Fruit fly (Drosophila melanogaster) whole organism, embryonic: Measurements from ENCODE around the gene CG2685.

ENCODE experiments used
- Aef1 ChIP-seq: fragments of 200-800 bp; sonication (Bioruptor generic); IDR thresholded peaks from 3 replicates; pipeline ENCODE4 v1.3.6; 2022; ENCODE audit warnings: missing biosample characterization, missing genetic modification characterization
- Atf6 ChIP-seq: fragments of 200-800 bp; sonication (Bioruptor generic); IDR thresholded peaks from 2 replicates; pipeline ENCODE4 v1.3.6; 2022; ENCODE audit warnings: missing biosample characterization, missing genetic modification characterization
- CG10979 ChIP-seq: fragments of 200-800 bp; sonication (Bioruptor generic); optimal IDR thresholded peaks from 2 replicates; lab custom pipeline; 2018; ENCODE audit warnings: missing biosample characterization, mild to moderate bottlenecking, missing genetic modification characterization, moderate library complexity
- CG11456 ChIP-seq: fragments of 200-800 bp; sonication (Bioruptor generic); IDR thresholded peaks from 3 replicates; pipeline ENCODE4 v1.3.6; 2022; ENCODE audit warnings: missing biosample characterization, missing genetic modification characterization
- CG11696 ChIP-seq: fragments of 200-800 bp; sonication (Bioruptor generic); IDR thresholded peaks from 2 replicates; pipeline ENCODE4 v1.3.6; 2022; ENCODE audit warnings: missing biosample characterization, missing genetic modification characterization
- CG14441 ChIP-seq: fragments of 200-800 bp; sonication (Bioruptor generic); IDR thresholded peaks from 2 replicates; pipeline ENCODE4 v1.3.6; 2022; ENCODE audit warnings: missing biosample characterization, missing genetic modification characterization
- CG14667 ChIP-seq: fragments of 200-800 bp; sonication (Bioruptor generic); IDR thresholded peaks from 2 replicates; pipeline ENCODE4 v1.3.6; 2022; ENCODE audit warnings: missing biosample characterization, missing genetic modification characterization
- CG15696 ChIP-seq: fragments of 200-800 bp; sonication (Bioruptor generic); optimal IDR thresholded peaks from 2 replicates; lab custom pipeline; 2019; ENCODE audit warnings: missing biosample characterization, mild to moderate bottlenecking, missing genetic modification characterization, moderate library complexity
- CG1603 ChIP-seq: fragments of 200-800 bp; sonication (Bioruptor generic); optimal IDR thresholded peaks from 2 replicates; lab custom pipeline; 2019; ENCODE audit warnings: missing biosample characterization, mild to moderate bottlenecking, missing genetic modification characterization, moderate library complexity
- CG16779 ChIP-seq: fragments of 200-800 bp; sonication (Bioruptor generic); IDR thresholded peaks from 2 replicates; pipeline ENCODE4 v1.3.6; 2022; ENCODE audit warnings: missing biosample characterization, missing genetic modification characterization
- CG17328 ChIP-seq: fragments of 200-800 bp; sonication (Bioruptor generic); IDR thresholded peaks from 2 replicates; pipeline ENCODE4 v1.3.6; 2022; ENCODE audit warnings: missing biosample characterization, missing genetic modification characterization
- CG17912 ChIP-seq: fragments of 200-800 bp; sonication (Bioruptor generic); optimal IDR thresholded peaks from 2 replicates; lab custom pipeline; 2018; ENCODE audit warnings: missing biosample characterization, mild to moderate bottlenecking, missing genetic modification characterization
- CG32772 ChIP-seq: fragments of 200-800 bp; sonication (Bioruptor generic); IDR thresholded peaks from 2 replicates; pipeline ENCODE4 v1.3.6; 2022; ENCODE audit warnings: missing biosample characterization, missing genetic modification characterization
- CG6791 ChIP-seq: fragments of 200-800 bp; sonication (Bioruptor generic); IDR thresholded peaks from 3 replicates; pipeline ENCODE4 v1.3.6; 2022; ENCODE audit warnings: missing biosample characterization, missing genetic modification characterization; ENCODE audit not compliant: partially characterized antibody
- CG9215 ChIP-seq: fragments of 200-800 bp; sonication (Bioruptor generic); IDR thresholded peaks from 2 replicates; pipeline ENCODE4 v1.3.6; 2022; ENCODE audit warnings: missing biosample characterization, missing genetic modification characterization
- Dbx ChIP-seq: fragments of 200-800 bp; sonication (Bioruptor generic); IDR thresholded peaks from 3 replicates; pipeline ENCODE4 v1.3.6; 2022; ENCODE audit warnings: missing biosample characterization, missing genetic modification characterization
- Dip3 ChIP-seq: fragments of 200-800 bp; sonication (Bioruptor generic); optimal IDR thresholded peaks from 3 replicates; lab custom pipeline; 2016; ENCODE audit warnings: missing biosample characterization, missing genetic modification characterization
- Dref ChIP-seq: fragments of 200-800 bp; sonication (Bioruptor generic); IDR thresholded peaks from 2 replicates; pipeline ENCODE4 v1.3.6; 2022; ENCODE audit warnings: missing biosample characterization, missing genetic modification characterization
- E2f1 ChIP-seq: fragments of 200-800 bp; sonication (Bioruptor generic); IDR thresholded peaks from 2 replicates; pipeline ENCODE4 v1.3.6; 2022; ENCODE audit warnings: missing biosample characterization, missing genetic modification characterization
- H15 ChIP-seq: fragments of 200-800 bp; sonication (Bioruptor generic); IDR thresholded peaks from 3 replicates; pipeline ENCODE4 v1.3.6; 2022; ENCODE audit warnings: missing biosample characterization, missing genetic modification characterization
- H2.0 ChIP-seq: fragments of 200-800 bp; sonication (Bioruptor generic); IDR thresholded peaks from 2 replicates; pipeline ENCODE4 v1.3.6; 2022; ENCODE audit warnings: missing biosample characterization, missing genetic modification characterization
- HLH3B ChIP-seq: fragments of 200-800 bp; sonication (Bioruptor generic); IDR thresholded peaks from 2 replicates; pipeline ENCODE4 v1.3.6; 2022; ENCODE audit warnings: missing biosample characterization, missing genetic modification characterization
- Hey ChIP-seq: fragments of 200-800 bp; sonication (Bioruptor generic); optimal IDR thresholded peaks from 3 replicates; lab custom pipeline; 2018; ENCODE audit warnings: missing biosample characterization, mild to moderate bottlenecking, missing genetic modification characterization
- HmgZ ChIP-seq: fragments of 200-800 bp; sonication (Bioruptor generic); optimal IDR thresholded peaks from 2 replicates; lab custom pipeline; 2018; ENCODE audit warnings: missing biosample characterization, mild to moderate bottlenecking, missing genetic modification characterization
- Kr ChIP-seq: fragments of 200-800 bp; sonication (Bioruptor generic); optimal IDR thresholded peaks from 2 replicates; lab custom pipeline; 2017; ENCODE audit warnings: missing biosample characterization, mild to moderate bottlenecking, missing genetic modification characterization
- Meics ChIP-seq: fragments of 200-800 bp; sonication (Bioruptor generic); optimal IDR thresholded peaks from 2 replicates; lab custom pipeline; 2017; ENCODE audit warnings: missing biosample characterization, mild to moderate bottlenecking, missing genetic modification characterization
- Nf-YA ChIP-seq: fragments of 200-800 bp; sonication (Bioruptor generic); IDR thresholded peaks from 2 replicates; pipeline ENCODE4 v1.3.6; 2022; ENCODE audit warnings: missing biosample characterization, missing genetic modification characterization
- Ptx1 ChIP-seq: fragments of 200-800 bp; sonication (Bioruptor generic); IDR thresholded peaks from 2 replicates; pipeline ENCODE4 v1.3.6; 2022; ENCODE audit warnings: missing biosample characterization, missing genetic modification characterization
- Rx ChIP-seq: fragments of 200-800 bp; sonication (Bioruptor generic); IDR thresholded peaks from 2 replicates; pipeline ENCODE4 v1.3.6; 2022; ENCODE audit warnings: missing biosample characterization, missing genetic modification characterization
- Sin3A ChIP-seq: fragments of >200 bp; optimal IDR thresholded peaks from 2 replicates; lab custom pipeline; 2018
- ab ChIP-seq: fragments of 200-800 bp; sonication (Bioruptor generic); optimal IDR thresholded peaks from 2 replicates; lab custom pipeline; 2016; ENCODE audit warnings: missing biosample characterization, missing genetic modification characterization
- ara ChIP-seq: fragments of 200-800 bp; sonication (Bioruptor generic); IDR thresholded peaks from 2 replicates; pipeline ENCODE4 v1.3.6; 2022; ENCODE audit warnings: missing biosample characterization, missing genetic modification characterization
- bab2 ChIP-seq: fragments of 200-800 bp; sonication (Bioruptor generic); optimal IDR thresholded peaks from 2 replicates; lab custom pipeline; 2016; ENCODE audit warnings: missing biosample characterization, missing genetic modification characterization
- chif ChIP-seq, 2 experiments: fragments of 200-800 bp; sonication (Bioruptor generic); optimal IDR thresholded peaks; 3 replicates each; lab custom pipeline; 2016; ENCODE audit warnings: missing biosample characterization in 2 of 2, missing genetic modification characterization in 2 of 2
- crol ChIP-seq: fragments of 200-800 bp; sonication (Bioruptor generic); IDR thresholded peaks from 2 replicates; pipeline ENCODE4 v1.3.6; 2022; ENCODE audit warnings: missing biosample characterization, missing genetic modification characterization
- hkb ChIP-seq, 2 experiments: fragments of 200-800 bp in 1 of 2; fragments of >200 bp in 1 of 2; sonication (Bioruptor generic) in 1 of 2; IDR thresholded peaks in 1 of 2; optimal IDR thresholded peaks in 1 of 2; 2 replicates each; pipeline versions ENCODE4 v1.3.6 to Lab custom; 2017 to 2022; ENCODE audit warnings: missing biosample characterization in 1 of 2, missing genetic modification characterization in 1 of 2
- insv ChIP-seq, 2 experiments: fragments of 200-800 bp; sonication (Bioruptor generic); optimal IDR thresholded peaks; 3 replicates each; lab custom pipeline; 2016 to 2018; ENCODE audit warnings: missing biosample characterization in 2 of 2, missing genetic modification characterization in 2 of 2
- kay ChIP-seq: fragments of 200-800 bp; sonication (Bioruptor generic); optimal IDR thresholded peaks from 2 replicates; lab custom pipeline; 2016; ENCODE audit warnings: missing biosample characterization, missing genetic modification characterization
- lmd ChIP-seq: fragments of 200-800 bp; sonication (Bioruptor generic); IDR thresholded peaks from 2 replicates; pipeline ENCODE4 v1.3.6; 2022; ENCODE audit warnings: missing biosample characterization, missing genetic modification characterization
- org-1 ChIP-seq: fragments of 200-800 bp; sonication (Bioruptor generic); optimal IDR thresholded peaks from 2 replicates; lab custom pipeline; 2017; ENCODE audit warnings: missing biosample characterization, missing genetic modification characterization
- p53 ChIP-seq: fragments of 200-800 bp; sonication (Bioruptor generic); optimal IDR thresholded peaks from 2 replicates; lab custom pipeline; 2016; ENCODE audit warnings: missing biosample characterization, missing genetic modification characterization
- pb ChIP-seq: fragments of 200-800 bp; sonication (Bioruptor generic); optimal IDR thresholded peaks from 3 replicates; lab custom pipeline; 2016; ENCODE audit warnings: missing biosample characterization, missing genetic modification characterization
- pnt ChIP-seq: fragments of 200-800 bp; sonication (Bioruptor generic); optimal IDR thresholded peaks from 3 replicates; lab custom pipeline; 2016; ENCODE audit warnings: missing biosample characterization, missing genetic modification characterization
- ranshi ChIP-seq: fragments of 200-800 bp; sonication (Bioruptor generic); IDR thresholded peaks from 2 replicates; pipeline ENCODE4 v1.3.6; 2022; ENCODE audit warnings: missing biosample characterization, missing genetic modification characterization
- sens ChIP-seq: fragments of 200-800 bp; sonication (Bioruptor generic); peaks from one replicate; lab custom pipeline; 2016; ENCODE audit warnings: missing biosample characterization, missing genetic modification characterization
- tin ChIP-seq: fragments of 200-800 bp; sonication (Bioruptor generic); optimal IDR thresholded peaks from 3 replicates; lab custom pipeline; 2016; ENCODE audit warnings: missing biosample characterization, missing genetic modification characterization
- trem ChIP-seq: fragments of 200-800 bp; optimal IDR thresholded peaks from 3 replicates; lab custom pipeline; 2019; ENCODE audit warnings: missing biosample characterization, mild to moderate bottlenecking, missing genetic modification characterization, moderate library complexity
- ttk ChIP-seq: fragments of 200-800 bp; sonication (Bioruptor generic); IDR thresholded peaks from 2 replicates; pipeline ENCODE4 v2.1.2; 2022; ENCODE audit warnings: missing biosample characterization, missing genetic modification characterization
- unpg ChIP-seq: fragments of 200-800 bp; sonication (Bioruptor generic); optimal IDR thresholded peaks from 3 replicates; lab custom pipeline; 2018; ENCODE audit warnings: missing biosample characterization, mild to moderate bottlenecking, missing genetic modification characterization, moderate library complexity
- zen ChIP-seq: fragments of 200-800 bp; sonication (Bioruptor generic); optimal IDR thresholded peaks from 3 replicates; lab custom pipeline; 2018; ENCODE audit warnings: missing biosample characterization, mild to moderate bottlenecking, missing genetic modification characterization, moderate library complexity
- zfh1 ChIP-seq: fragments of 200-800 bp; sonication (Bioruptor generic); IDR thresholded peaks from 3 replicates; pipeline ENCODE4 v1.3.6; 2022; ENCODE audit warnings: missing biosample characterization, missing genetic modification characterization

Gene CG2685

DNA sequence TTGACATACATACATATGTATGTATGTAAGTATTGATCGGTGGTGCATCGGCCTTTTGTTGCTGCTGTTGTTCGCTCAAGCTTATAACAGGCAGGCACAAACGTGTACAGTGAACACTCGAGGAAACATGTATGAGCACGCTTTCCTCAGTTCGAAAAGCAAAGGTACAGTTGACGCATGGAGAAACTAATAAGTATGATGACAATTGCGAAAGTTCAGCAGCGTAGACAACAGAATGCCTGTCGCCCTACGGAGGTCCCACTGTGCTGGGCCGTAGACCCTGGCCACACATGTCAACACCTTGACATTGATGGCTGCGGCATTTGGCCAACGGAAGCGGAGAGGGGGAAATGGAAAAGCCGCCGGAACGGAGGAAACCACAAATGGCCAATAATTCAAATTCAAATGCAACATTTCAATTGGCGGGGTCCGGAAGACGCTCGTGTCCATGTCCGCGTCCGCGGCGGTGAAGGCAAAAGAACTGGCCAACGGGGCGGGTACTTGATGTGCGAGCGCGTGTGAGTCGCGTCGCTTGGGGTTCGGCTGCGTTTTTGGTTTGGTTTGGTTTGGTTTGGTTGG, 5.5 kb downstream of the CG2685 start, which contains the start of gene CG2681 (continued):
- TF ChIP-seq zen (tag; lab: Kevin White, UChicago) (no peak), CG15696 (tag; lab: Kevin White, UChicago) (no peak), zfh1 (GFP tag; lab: Robert Waterston, UW) (peak; percentile 76), lmd (peak; percentile 71), sens (GFP tag; lab: Kevin White, UChicago) (peak; percentile 72), kay (no peak), HmgZ (tag; lab: Kevin White, UChicago) (no peak), tin (GFP tag; lab: Kevin White, UChicago) (peak; percentile 6), hkb (optimal IDR thresholded peaks at IDR 0.05; lab: Kevin White, UChicago) (no peak), hkb (GFP tag; IDR thresholded peaks at IDR 0.05; lab: Robert Waterston, UW) (peak; percentile 50), unpg (GFP tag; lab: Kevin White, UChicago) (peak; percentile 2), pnt (GFP tag; lab: Kevin White, UChicago) (no peak), Dbx (GFP tag; lab: Robert Waterston, UW) (0 out of 3 replicates have a peak, but pooled peaks have one; percentile 30), CG17328 (GFP tag; lab: Robert Waterston, UW) (peak; percentile 38; the same call in 1 of the 2 replicates), ttk (GFP tag; lab: Robert Waterston, UW) (peak; percentile 43), Kr (no peak), ranshi (GFP tag; lab: Robert Waterston, UW) (peak; percentile 49; the same call in 1 of the 2 replicates), org-1 (GFP tag; lab: Kevin White, UChicago) (peak; percentile 38), CG10979 (no peak), CG11696 (GFP tag; lab: Robert Waterston, UW) (0 out of 2 replicates have a peak, but pooled peaks have one; percentile 16), insv (GFP tag; optimal IDR thresholded peaks at IDR 0.05; lab: Kevin White, UChicago) (no peak), pb (no peak), CG16779 (GFP tag; lab: Robert Waterston, UW) (peak; percentile 59; the same call in 1 of the 2 replicates), p53 (no peak), crol (GFP tag; lab: Robert Waterston, UW) (no peak), bab2 (GFP tag; lab: Kevin White, UChicago) (peak; percentile 31), CG14667 (GFP tag; lab: Robert Waterston, UW) (peak; percentile 46; the same call in 1 of the 2 replicates), CG6791 (GFP tag; lab: Robert Waterston, UW) (no peak), Dip3 (peak; percentile 31), trem (tag; lab: Kevin White, UChicago) (no peak), Dref (no peak), Hey (no peak), CG32772 (GFP tag; lab: Robert Waterston, UW) (peak; percentile 43), Nf-YA (GFP tag; lab: Robert Waterston, UW) (peak; percentile 35; the same call in 1 of the 2 replicates), Meics (GFP tag; lab: Kevin White, UChicago) (peak; percentile 21), CG14441 (GFP tag; lab: Robert Waterston, UW) (peak; percentile 75), Atf6 (GFP tag; lab: Robert Waterston, UW) (peak; percentile 32; the same call in 1 of the 2 replicates), H15 (peak; percentile 70), Rx (GFP tag; lab: Robert Waterston, UW) (peak; percentile 53), chif (GFP tag; optimal IDR thresholded peaks at IDR 0.05; lab: Kevin White, UChicago) (peak in 1 of 2 experiments; percentile 21), Aef1 (GFP tag; lab: Robert Waterston, UW) (peak; percentile 43; the same call in 1 of the 3 replicates), CG9215 (peak; percentile 41; the same call in 1 of the 2 replicates), CG11456 (GFP tag; lab: Robert Waterston, UW) (peak; percentile 80), CG17912 (GFP tag; lab: Kevin White, UChicago) (no peak), ab (GFP tag; lab: Kevin White, UChicago) (no peak), ara (peak; percentile 31), Ptx1 (peak; percentile 63), H2.0 (GFP tag; lab: Robert Waterston, UW) (peak; percentile 62), CG1603 (tag; lab: Kevin White, UChicago) (peak; percentile 50), HLH3B (GFP tag; lab: Robert Waterston, UW) (peak; percentile 56), Sin3A (lab: Kevin White, UChicago) (no peak), E2f1 (GFP tag; lab: Robert Waterston, UW) (peak; percentile 66)
